Fruit fly (Drosophila melanogaster) whole organism, embryonic: ENCODE data around the gene CG34327.
A peak's percentile ranks its signal among the peaks of the same experiment; 100 is the strongest.

ENCODE experiments used
- ATbp ChIP-seq: fragments of 200-800 bp; sonication (Bioruptor generic); optimal IDR thresholded peaks from 2 replicates; lab custom pipeline; 2017; ENCODE audit warnings: missing biosample characterization, mild to moderate bottlenecking, missing genetic modification characterization, missing genetic modification reagents
- Ada2b ChIP-seq: fragments of 200-800 bp; sonication (Bioruptor generic); IDR thresholded peaks from 2 replicates; pipeline ENCODE4 v1.3.6; 2022; ENCODE audit warnings: missing biosample characterization, missing genetic modification characterization
- Asciz ChIP-seq: fragments of 200-800 bp; sonication (Bioruptor generic); optimal IDR thresholded peaks from 2 replicates; lab custom pipeline; 2017; ENCODE audit warnings: missing biosample characterization, mild to moderate bottlenecking, missing genetic modification characterization, missing genetic modification reagents
- BEAF-32 ChIP-seq: fragments of 200-800 bp; sonication (Bioruptor generic); optimal IDR thresholded peaks from 3 replicates; lab custom pipeline; 2017; ENCODE audit warnings: missing biosample characterization, missing genetic modification characterization, mild to moderate bottlenecking, moderate library complexity, missing genetic modification reagents
- CG1233 ChIP-seq: fragments of 200-800 bp; sonication (Bioruptor generic); optimal IDR thresholded peaks from 4 replicates; lab custom pipeline; 2018; ENCODE audit warnings: missing biosample characterization, mild to moderate bottlenecking, missing genetic modification characterization
- CG13296 ChIP-seq: fragments of 200-800 bp; sonication (Bioruptor generic); optimal IDR thresholded peaks from 3 replicates; lab custom pipeline; 2018; ENCODE audit warnings: missing biosample characterization, mild to moderate bottlenecking, missing genetic modification characterization
- CG13775 ChIP-seq: fragments of 200-800 bp; sonication (Bioruptor generic); optimal IDR thresholded peaks from 3 replicates; lab custom pipeline; 2017; ENCODE audit warnings: missing biosample characterization, mild to moderate bottlenecking, missing genetic modification characterization
- CG14710 ChIP-seq: fragments of 200-800 bp; sonication (Bioruptor generic); optimal IDR thresholded peaks from 3 replicates; lab custom pipeline; 2019; ENCODE audit warnings: missing biosample characterization, mild to moderate bottlenecking, missing genetic modification characterization, moderate library complexity
- CG16863 ChIP-seq: fragments of 200-800 bp; sonication (Bioruptor generic); optimal IDR thresholded peaks from 3 replicates; lab custom pipeline; 2016; ENCODE audit warnings: missing biosample characterization, missing genetic modification characterization
- CG17328 ChIP-seq: fragments of 200-800 bp; sonication (Bioruptor generic); IDR thresholded peaks from 2 replicates; pipeline ENCODE4 v1.3.6; 2022; ENCODE audit warnings: missing biosample characterization, missing genetic modification characterization
- CG18262 ChIP-seq: fragments of 200-800 bp; optimal IDR thresholded peaks from 3 replicates; lab custom pipeline; 2019; ENCODE audit warnings: missing biosample characterization, mild to moderate bottlenecking, missing genetic modification characterization, moderate library complexity
- CG1832 ChIP-seq: fragments of 200-800 bp; sonication (Bioruptor generic); optimal IDR thresholded peaks from 2 replicates; lab custom pipeline; 2017; ENCODE audit warnings: missing biosample characterization, mild to moderate bottlenecking, missing genetic modification characterization, inconsistent platforms
- CG2712 ChIP-seq: fragments of 200-800 bp; optimal IDR thresholded peaks from 3 replicates; lab custom pipeline; 2019; ENCODE audit warnings: missing biosample characterization, mild to moderate bottlenecking, missing genetic modification characterization, moderate library complexity
- CG30020 ChIP-seq: fragments of 200-800 bp; optimal IDR thresholded peaks from 2 replicates; lab custom pipeline; 2019; ENCODE audit warnings: missing biosample characterization, mild to moderate bottlenecking, missing genetic modification characterization, moderate library complexity
- CG31441 ChIP-seq: fragments of 200-800 bp; sonication (Bioruptor generic); IDR thresholded peaks from 2 replicates; pipeline ENCODE4 v1.3.6; 2022; ENCODE audit warnings: missing biosample characterization, missing genetic modification characterization
- CG33557 ChIP-seq: fragments of 200-800 bp; sonication (Bioruptor generic); optimal IDR thresholded peaks from 2 replicates; lab custom pipeline; 2019; ENCODE audit warnings: missing biosample characterization, mild to moderate bottlenecking, missing genetic modification characterization, moderate library complexity
- CG3407 ChIP-seq: fragments of 200-800 bp; sonication (Bioruptor generic); optimal IDR thresholded peaks from 2 replicates; lab custom pipeline; 2018; ENCODE audit warnings: missing biosample characterization, mild to moderate bottlenecking, missing genetic modification characterization
- CG3838 ChIP-seq: fragments of 200-800 bp; sonication (Bioruptor generic); optimal IDR thresholded peaks from 3 replicates; lab custom pipeline; 2016; ENCODE audit warnings: missing biosample characterization, missing genetic modification characterization
- CG4424 ChIP-seq: fragments of 200-800 bp; sonication (Bioruptor generic); optimal IDR thresholded peaks from 3 replicates; lab custom pipeline; 2016; ENCODE audit warnings: missing biosample characterization, missing genetic modification characterization
- CG8765 ChIP-seq: fragments of 200-800 bp; sonication (Bioruptor generic); IDR thresholded peaks from 2 replicates; pipeline ENCODE4 v1.3.6; 2022; ENCODE audit warnings: missing biosample characterization, missing genetic modification characterization
- CG9609 ChIP-seq: fragments of 200-800 bp; sonication (Bioruptor generic); optimal IDR thresholded peaks from 3 replicates; lab custom pipeline; 2016; ENCODE audit warnings: missing biosample characterization, missing genetic modification characterization
- Drgx ChIP-seq: fragments of 200-800 bp; sonication (Bioruptor generic); IDR thresholded peaks from 2 replicates; pipeline ENCODE4 v1.3.6; 2022; ENCODE audit warnings: missing biosample characterization, missing genetic modification characterization
- ERR ChIP-seq: fragments of 200-800 bp; sonication (Bioruptor generic); optimal IDR thresholded peaks from 2 replicates; lab custom pipeline; 2016; ENCODE audit warnings: missing biosample characterization, missing genetic modification characterization
- Fer1 ChIP-seq: fragments of 200-800 bp; sonication (Bioruptor generic); optimal IDR thresholded peaks from 2 replicates; lab custom pipeline; 2017; ENCODE audit warnings: missing biosample characterization, mild to moderate bottlenecking, missing genetic modification characterization
- GATAe ChIP-seq: fragments of 200-800 bp; sonication (Bioruptor generic); conservative IDR thresholded peaks from 2 replicates; pipeline ENCODE4 v1.3.6; 2022; ENCODE audit warnings: missing biosample characterization, missing genetic modification characterization
- HLH3B ChIP-seq: fragments of 200-800 bp; sonication (Bioruptor generic); IDR thresholded peaks from 2 replicates; pipeline ENCODE4 v1.3.6; 2022; ENCODE audit warnings: missing biosample characterization, missing genetic modification characterization
- Hey ChIP-seq: fragments of 200-800 bp; sonication (Bioruptor generic); optimal IDR thresholded peaks from 3 replicates; lab custom pipeline; 2018; ENCODE audit warnings: missing biosample characterization, mild to moderate bottlenecking, missing genetic modification characterization
- MTF-1 ChIP-seq: fragments of 200-800 bp; sonication (Bioruptor generic); optimal IDR thresholded peaks from 2 replicates; lab custom pipeline; 2018; ENCODE audit warnings: missing biosample characterization, mild to moderate bottlenecking, missing genetic modification characterization, borderline replicate concordance
- NFAT ChIP-seq: fragments of 200-800 bp; sonication (Bioruptor generic); IDR thresholded peaks from 2 replicates; pipeline ENCODE4 v1.3.6; 2022; ENCODE audit warnings: missing biosample characterization, missing genetic modification characterization
- Optix ChIP-seq: fragments of 200-800 bp; sonication (Bioruptor generic); IDR thresholded peaks from 3 replicates; pipeline ENCODE4 v1.3.6; 2022; ENCODE audit warnings: missing biosample characterization, missing genetic modification characterization
- Ptx1 ChIP-seq: fragments of 200-800 bp; sonication (Bioruptor generic); IDR thresholded peaks from 2 replicates; pipeline ENCODE4 v1.3.6; 2022; ENCODE audit warnings: missing biosample characterization, missing genetic modification characterization
- Scr ChIP-seq: fragments of 200-800 bp; sonication (Bioruptor generic); IDR thresholded peaks from 2 replicates; pipeline ENCODE4 v1.3.6; 2022; ENCODE audit warnings: missing biosample characterization, missing genetic modification characterization; ENCODE audit not compliant: partially characterized antibody
- ac ChIP-seq: fragments of 200-800 bp; sonication (Bioruptor generic); optimal IDR thresholded peaks from 3 replicates; lab custom pipeline; 2017; ENCODE audit warnings: missing biosample characterization, mild to moderate bottlenecking, missing genetic modification characterization
- ara ChIP-seq: fragments of 200-800 bp; sonication (Bioruptor generic); IDR thresholded peaks from 2 replicates; pipeline ENCODE4 v1.3.6; 2022; ENCODE audit warnings: missing biosample characterization, missing genetic modification characterization
- bab2 ChIP-seq: fragments of 200-800 bp; sonication (Bioruptor generic); optimal IDR thresholded peaks from 2 replicates; lab custom pipeline; 2016; ENCODE audit warnings: missing biosample characterization, missing genetic modification characterization
- caup ChIP-seq: fragments of 200-800 bp; sonication (Bioruptor generic); optimal IDR thresholded peaks from 3 replicates; lab custom pipeline; 2017; ENCODE audit warnings: missing biosample characterization, mild to moderate bottlenecking, missing genetic modification characterization, moderate library complexity; ENCODE audit not compliant: severe bottlenecking
- dysf ChIP-seq: fragments of 200-800 bp; sonication (Bioruptor generic); IDR thresholded peaks from 3 replicates; pipeline ENCODE4 v1.3.6; 2022; ENCODE audit warnings: missing biosample characterization, missing genetic modification characterization
- ewg ChIP-seq: fragments of 200-800 bp; sonication (Bioruptor generic); optimal IDR thresholded peaks from 3 replicates; lab custom pipeline; 2017; ENCODE audit warnings: mild to moderate bottlenecking, missing biosample characterization, missing genetic modification reagents, missing genetic modification characterization
- exex ChIP-seq: fragments of 200-800 bp; sonication (Bioruptor generic); optimal IDR thresholded peaks from 4 replicates; lab custom pipeline; 2018; ENCODE audit warnings: missing biosample characterization, mild to moderate bottlenecking, missing genetic modification characterization, moderate library complexity
- fu2 ChIP-seq: fragments of 200-800 bp; sonication (Bioruptor generic); optimal IDR thresholded peaks from 2 replicates; lab custom pipeline; 2016; ENCODE audit warnings: missing biosample characterization, missing genetic modification characterization
- h ChIP-seq: fragments of >200 bp; optimal IDR thresholded peaks from 2 replicates; lab custom pipeline; 2017
- ind ChIP-seq: fragments of 200-800 bp; sonication (Bioruptor generic); optimal IDR thresholded peaks from 3 replicates; lab custom pipeline; 2016; ENCODE audit warnings: missing biosample characterization, missing genetic modification characterization
- kni ChIP-seq: fragments of 200-800 bp; sonication (Bioruptor generic); optimal IDR thresholded peaks from 3 replicates; lab custom pipeline; 2017; ENCODE audit warnings: mild to moderate bottlenecking, missing biosample characterization, missing genetic modification reagents, missing genetic modification characterization
- lab ChIP-seq: fragments of 200-800 bp; sonication (Bioruptor generic); optimal IDR thresholded peaks from 3 replicates; lab custom pipeline; 2017; ENCODE audit warnings: missing biosample characterization, missing genetic modification characterization, mild to moderate bottlenecking, moderate library complexity, missing genetic modification reagents
- lola ChIP-seq, 3 experiments: fragments of >200 bp in 2 of 3; fragments of 200-800 bp in 1 of 3; sonication (Bioruptor generic) in 1 of 3; optimal IDR thresholded peaks; 2 replicates each; lab custom pipeline; 2017 to 2019; ENCODE audit warnings: missing biosample characterization in 3 of 3, missing genetic modification characterization in 3 of 3, mild to moderate bottlenecking in 1 of 3, moderate library complexity in 1 of 3
- otp ChIP-seq: fragments of 200-800 bp; sonication (Bioruptor generic); IDR thresholded peaks from 3 replicates; pipeline ENCODE4, ENCODE4 v1.3.6; 2022; ENCODE audit warnings: missing biosample characterization, missing genetic modification characterization
- pita ChIP-seq: fragments of 200-800 bp; sonication (Bioruptor generic); optimal IDR thresholded peaks from 2 replicates; lab custom pipeline; 2017; ENCODE audit warnings: missing biosample characterization, mild to moderate bottlenecking, missing genetic modification characterization
- prd ChIP-seq, 3 experiments: fragments of >200 bp in 2 of 3; fragments of 200-800 bp in 1 of 3; sonication (Bioruptor generic) in 1 of 3; optimal IDR thresholded peaks in 2 of 3; IDR thresholded peaks in 1 of 3; 2 replicates in 2 of 3; 3 replicates in 1 of 3; pipeline versions ENCODE4 v1.3.6 to Lab custom; 2017 to 2022; ENCODE audit warnings: missing biosample characterization in 1 of 3, missing genetic modification characterization in 1 of 3
- sisA ChIP-seq: fragments of 200-800 bp; sonication (Bioruptor generic); IDR thresholded peaks from 2 replicates; pipeline ENCODE4 v1.3.6; 2022; ENCODE audit warnings: missing biosample characterization, missing genetic modification characterization
- tll ChIP-seq, 2 experiments: fragments of 200-800 bp in 1 of 2; fragments of >200 bp in 1 of 2; sonication (Bioruptor generic) in 1 of 2; optimal IDR thresholded peaks; 2 replicates each; lab custom pipeline; 2017 to 2019; ENCODE audit warnings: missing biosample characterization in 2 of 2, missing genetic modification characterization in 2 of 2, mild to moderate bottlenecking in 1 of 2, moderate library complexity in 1 of 2

CG34327 gene

dm6 chrX:17174115-17174514, 49.5 kb downstream of the CG34327 start (continued):
- TF ChIP-seq CG33557 (GFP tag; lab: Kevin White, UChicago) (no peak), ara (peak; percentile 49; the same call in 1 of the 2 replicates), CG1832 (no peak), exex (tag; lab: Kevin White, UChicago) (no peak), CG31441 (GFP tag; lab: Robert Waterston, UW) (peak; percentile 40; the same call in 1 of the 2 replicates), CG8765 (GFP tag; lab: Robert Waterston, UW) (no peak), CG4424 (GFP tag; lab: Kevin White, UChicago) (peak; percentile 5), CG14710 (tag; lab: Kevin White, UChicago) (peak; percentile 5), NFAT (GFP tag; lab: Robert Waterston, UW) (0 out of 2 replicates have a peak, but pooled peaks have one; percentile 10), BEAF-32 (GFP tag; lab: Kevin White, UChicago) (no peak), otp (GFP tag; lab: Robert Waterston, UW) (no peak), ac (GFP tag; lab: Kevin White, UChicago) (no peak), ERR (GFP tag; lab: Kevin White, UChicago) (no peak), MTF-1 (GFP tag; lab: Kevin White, UChicago) (no peak), ind (peak; percentile 1), dysf (GFP tag; lab: Robert Waterston, UW) (peak; percentile 34; the same call in 1 of the 3 replicates), Fer1 (GFP tag; lab: Kevin White, UChicago) (no peak), kni (GFP tag; lab: Kevin White, UChicago) (peak; percentile 3), CG13775 (GFP tag; lab: Kevin White, UChicago) (no peak), CG17328 (GFP tag; lab: Robert Waterston, UW) (no peak), lola (GFP tag; optimal IDR thresholded peaks at IDR 0.05; lab: Kevin White, UChicago) (peak in 1 of 3 experiments; percentile 2), ewg (GFP tag; lab: Kevin White, UChicago) (no peak), CG30020 (tag; lab: Kevin White, UChicago) (no peak), GATAe (GFP tag; lab: Robert Waterston, UW) (no peak), caup (GFP tag; lab: Kevin White, UChicago) (no peak), pita (GFP tag; lab: Kevin White, UChicago) (no peak), CG1233 (GFP tag; lab: Kevin White, UChicago) (no peak), CG2712 (peak; percentile 58), bab2 (GFP tag; lab: Kevin White, UChicago) (no peak), Optix (GFP tag; lab: Robert Waterston, UW) (no peak), CG3838 (GFP tag; lab: Kevin White, UChicago) (no peak), Scr (no peak), prd (optimal IDR thresholded peaks at IDR 0.05; lab: Kevin White, UChicago) (no peak), prd (GFP tag; IDR thresholded peaks at IDR 0.05; lab: Robert Waterston, UW) (peak; percentile 47; the same call in 1 of the 3 replicates), ATbp (GFP tag; lab: Kevin White, UChicago) (peak; percentile 12), Drgx (GFP tag; lab: Robert Waterston, UW) (peak; percentile 55), Ptx1 (peak; percentile 35), Ada2b (GFP tag; lab: Robert Waterston, UW) (no peak), HLH3B (GFP tag; lab: Robert Waterston, UW) (0 out of 2 replicates have a peak, but pooled peaks have one; percentile 11), CG3407 (GFP tag; lab: Kevin White, UChicago) (no peak), CG9609 (GFP tag; lab: Kevin White, UChicago) (no peak), fu2 (GFP tag; lab: Kevin White, UChicago) (no peak), Hey (tag; lab: Kevin White, UChicago) (no peak), CG18262 (tag; lab: Kevin White, UChicago) (peak; percentile 41), CG13296 (GFP tag; lab: Kevin White, UChicago) (no peak), h (lab: Kevin White, UChicago) (no peak), tll (GFP tag; optimal IDR thresholded peaks at IDR 0.05; lab: Kevin White, UChicago) (no peak), lab (GFP tag; lab: Kevin White, UChicago) (peak; percentile 11), Asciz (GFP tag; lab: Kevin White, UChicago) (peak; percentile 20), CG16863 (no peak), sisA (GFP tag; lab: Robert Waterston, UW) (peak; percentile 50; the same call in 1 of the 2 replicates)
